Comparison of ENCODE assay signal across 2 worm cellular contexts in the genomic region with DNA sequence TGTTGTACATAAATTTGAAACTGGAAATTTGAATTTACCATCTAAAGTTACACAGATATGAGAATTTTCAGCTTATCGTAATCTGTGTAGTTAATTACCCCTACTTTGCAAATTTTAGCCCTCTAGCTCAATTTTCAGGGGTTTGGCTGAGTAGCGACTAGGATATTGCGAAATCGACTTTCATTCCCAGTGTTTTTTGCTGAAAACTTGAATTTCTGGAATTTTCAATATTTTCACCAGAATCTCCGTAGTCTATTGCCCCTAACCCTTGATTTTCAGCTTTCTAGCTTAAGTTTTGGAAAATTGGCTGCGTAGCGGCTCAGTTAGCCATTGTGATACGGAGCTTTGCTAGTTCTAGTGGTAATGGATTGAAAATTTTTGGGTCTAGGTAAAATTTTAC.
TF ChIP-seq lines count a peak whose summit lies in the region.

No protein-coding gene starts in this region.

TF ChIP-seq in whole organism, L4 larva, 104 proteins besides CTCF, POLR2A, EP300 and RAD21:
- TF ChIP-seq vab-7 (GFP tag; IDR thresholded peaks at IDR 0.05; lab: Robert Waterston, UW) (no peak), skn-1 (tag; optimal IDR thresholded peaks at IDR 0.05; lab: Kevin White, UChicago) (no peak), aha-1 (tag; lab: Kevin White, UChicago) (peak; percentile 77), lsy-2 (tag; optimal IDR thresholded peaks at IDR 0.05; lab: Kevin White, UChicago) (no peak), nhr-111 (GFP tag; optimal IDR thresholded peaks at IDR 0.05; lab: Kevin White, UChicago) (no peak), zfp-2 (tag; optimal IDR thresholded peaks at IDR 0.05; lab: Kevin White, UChicago) (peak; percentile 59), saeg-2 (GFP tag; IDR thresholded peaks at IDR 0.05; lab: Robert Waterston, UW) (no peak)

TF ChIP-seq in whole organism, young adult, 124 proteins besides CTCF, POLR2A, EP300 and RAD21:
- TF ChIP-seq cebp-1 (GFP tag; IDR thresholded peaks at IDR 0.05; lab: Robert Waterston, UW) (no peak), cebp-1 (tag; optimal IDR thresholded peaks at IDR 0.05; lab: Kevin White, UChicago) (peak; percentile 76), egrh-3 (GFP tag; IDR thresholded peaks at IDR 0.05; lab: Robert Waterston, UW) (no peak), lsy-27 (tag; optimal IDR thresholded peaks at IDR 0.05; lab: Kevin White, UChicago; ENCODE audit: borderline replicate concordance, insufficient read depth) (no peak)
